Worm (Caenorhabditis elegans): ENCODE results near the gene Y24D9A.7.

Y24D9A.7 gene

ce11 chrIV:4360497-4360896 is 44.5 kb downstream of the Y24D9A.7 start, which contains the start of gene F55F10.1 (continued):
- TF ChIP-seq madf-8 (GFP tag; conservative IDR thresholded peaks at IDR 0.05) (no peak), efl-1 (GFP tag; optimal IDR thresholded peaks at IDR 0.05) (peak; percentile 12), madf-3 (GFP tag; IDR thresholded peaks at IDR 0.05) (no peak)

DNA sequence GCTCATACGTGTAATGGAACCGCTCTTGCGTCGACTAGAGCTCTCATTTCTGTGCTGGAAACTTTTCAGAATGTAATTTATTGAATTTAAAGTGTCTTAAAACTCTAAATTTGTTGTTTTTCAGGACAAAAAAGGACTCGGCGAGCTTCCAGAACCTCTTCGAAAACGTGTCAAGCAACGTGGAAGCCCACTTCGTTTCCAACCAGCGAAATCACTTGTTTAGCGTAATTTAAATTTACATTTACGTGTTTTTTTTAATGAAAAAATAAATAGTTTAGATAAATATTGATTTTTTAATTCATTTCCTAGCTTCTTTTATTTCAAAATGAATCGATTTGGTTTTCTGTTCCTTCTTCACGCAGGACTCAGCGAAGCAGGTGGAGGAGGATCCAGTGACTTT is 45.3 kb downstream of the Y24D9A.7 start, which contains the start of gene F55F10.3:
TSS of gene F55F10.3 (plus strand) at position 301 of the 400 bp plus-strand sequence.
- no peak for TF ChIP-seq egl-44 (GFP tag; IDR thresholded peaks at IDR 0.05)
- no peak for TF ChIP-seq B0035.1 (tag; optimal IDR thresholded peaks at IDR 0.05)
- no peak for TF ChIP-seq ztf-18 (tag; optimal IDR thresholded peaks at IDR 0.05)
- no peak for TF ChIP-seq ceh-91 (GFP tag; IDR thresholded peaks at IDR 0.05)
- TF ChIP-seq hlh-26 (GFP tag; conservative IDR thresholded peaks at IDR 0.05) = no peak
- no peak for TF ChIP-seq ceh-40 (GFP tag; IDR thresholded peaks at IDR 0.05)
- TF ChIP-seq rcor-1 (GFP tag; IDR thresholded peaks at IDR 0.05) = no peak
- TF ChIP-seq let-526 (GFP tag; IDR thresholded peaks at IDR 0.05) = no peak
- TF ChIP-seq ets-4 (GFP tag; optimal IDR thresholded peaks at IDR 0.05) = no peak
- TF ChIP-seq D2030.7 (GFP tag; IDR thresholded peaks at IDR 0.05) = no peak

DNA sequence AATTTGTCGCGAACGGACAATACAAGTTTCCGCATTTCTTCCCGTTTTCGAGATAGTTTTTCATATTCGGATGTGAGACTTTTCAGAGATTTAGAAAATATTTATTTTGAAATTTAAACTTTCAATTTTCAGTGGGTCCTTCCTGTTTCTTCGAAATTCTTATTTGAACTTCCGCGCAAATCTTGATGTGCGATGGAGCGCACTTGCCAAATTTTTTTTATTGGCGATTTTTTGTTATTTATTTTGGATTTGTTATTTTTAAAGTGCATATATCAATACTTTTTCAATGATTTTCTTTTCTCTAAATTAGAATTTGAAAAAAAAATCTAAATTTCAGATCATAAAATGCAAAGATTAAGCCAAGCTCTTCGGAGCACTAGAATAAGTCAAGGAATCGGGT is 47.7 kb downstream of the Y24D9A.7 start, which contains the start of gene sars-2:
TSS of gene sars-2 (plus strand) at position 341 of the 400 bp plus-strand sequence.
- no peak for TF ChIP-seq ztf-28 (GFP tag; IDR thresholded peaks at IDR 0.05)
- TF ChIP-seq efl-1 (GFP tag; optimal IDR thresholded peaks at IDR 0.05) = peak; percentile 52
- peak in 1 of 3 experiments; percentile 66 for TF ChIP-seq lin-35 (GFP tag; optimal IDR thresholded peaks at IDR 0.05)
- peak; percentile 63 for TF ChIP-seq dpl-1 (GFP tag; optimal IDR thresholded peaks at IDR 0.05)
- no peak for TF ChIP-seq ccch-3 (GFP tag; optimal IDR thresholded peaks at IDR 0.05)
- no peak for TF ChIP-seq K12H6.12 (tag; optimal IDR thresholded peaks at IDR 0.05)
- TF ChIP-seq mcd-1 (GFP tag; IDR thresholded peaks at IDR 0.05) = peak; percentile 86
- peak; percentile 69 for TF ChIP-seq lin-54 (GFP tag; optimal IDR thresholded peaks at IDR 0.05)
- TF ChIP-seq ztf-18 (tag; optimal IDR thresholded peaks at IDR 0.05) = peak; percentile 33

DNA sequence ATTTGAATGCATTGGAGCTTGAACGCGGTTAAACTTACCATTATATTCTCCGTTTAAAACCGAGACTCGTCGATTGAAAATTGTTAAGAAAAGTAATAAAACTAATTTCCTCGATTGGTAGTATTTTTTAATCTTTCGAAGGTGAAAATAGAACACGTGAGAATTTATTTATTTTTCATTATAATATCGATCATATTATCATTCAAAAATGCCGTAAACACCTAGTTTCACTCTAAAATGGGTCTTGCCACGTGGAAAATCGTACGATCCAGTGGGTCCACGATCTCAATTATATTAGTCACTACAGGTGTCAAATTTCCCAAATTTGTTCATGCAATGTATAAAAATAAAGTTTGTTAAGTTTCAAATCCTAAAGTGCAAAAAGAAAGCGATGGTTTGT is 48.1 kb downstream of the Y24D9A.7 start, which contains the start of gene W03B1.9:
TSS of gene W03B1.9 (minus strand) at position 101 of the 400 bp plus-strand sequence.
- TF ChIP-seq dpl-1 (GFP tag; optimal IDR thresholded peaks at IDR 0.05) (no peak), bed-2 (GFP tag; IDR thresholded peaks at IDR 0.05) (no peak), F49E8.2 (tag; optimal IDR thresholded peaks at IDR 0.05; ENCODE audit: insufficient read depth) (no peak), attf-5 (GFP tag; optimal IDR thresholded peaks at IDR 0.05) (no peak), let-526 (GFP tag; IDR thresholded peaks at IDR 0.05) (no peak), C17E4.6 (GFP tag; IDR thresholded peaks at IDR 0.05) (no peak), F52B5.7 (tag; optimal IDR thresholded peaks at IDR 0.05) (no peak), him-1 (tag; optimal IDR thresholded peaks at IDR 0.05) (no peak), pha-4 (tag; optimal IDR thresholded peaks at IDR 0.05) (no peak), dpff-1 (tag; optimal IDR thresholded peaks at IDR 0.05) (no peak), B0019.2 (GFP tag; conservative IDR thresholded peaks at IDR 0.05) (no peak), lin-54 (GFP tag; optimal IDR thresholded peaks at IDR 0.05) (no peak), chd-7 (tag; optimal IDR thresholded peaks at IDR 0.05) (no peak), nhr-179 (tag; optimal IDR thresholded peaks at IDR 0.05) (no peak), atf-7 (tag; optimal IDR thresholded peaks at IDR 0.05) (no peak), sea-2 (GFP tag; IDR thresholded peaks at IDR 0.05) (no peak), hlh-12 (tag; optimal IDR thresholded peaks at IDR 0.05) (no peak), hlh-26 (GFP tag; conservative IDR thresholded peaks at IDR 0.05) (no peak), ztf-28 (GFP tag; IDR thresholded peaks at IDR 0.05) (no peak)

Measured in whole organism, young adult.